Worm (Caenorhabditis elegans) whole organism, L4/young adult: ENCODE results near the gene mksr-2.

Experiments used
- W03F9.2 ChIP-seq: fragments of 150-350 bp; optimal IDR thresholded peaks from 2 replicates; lab custom pipeline; 2014; ENCODE audit warnings: missing biosample characterization, missing genetic modification characterization
- dao-5 ChIP-seq: sonication (generic microtip); optimal IDR thresholded peaks from 2 replicates; lab custom pipeline; 2016; ENCODE audit warnings: missing genotype, missing genetic modification characterization, moderate library complexity, missing compliant biosample characterization
- him-1 ChIP-seq: sonication (generic microtip); optimal IDR thresholded peaks from 2 replicates; lab custom pipeline; 2016; ENCODE audit warnings: missing genotype, missing genetic modification reagents, missing genetic modification characterization, missing compliant biosample characterization

- no peak for TF ChIP-seq him-1 (tag; lab: Kevin White, UChicago)
- TF ChIP-seq W03F9.2, result no peak
- TF ChIP-seq dao-5 (tag; lab: Kevin White, UChicago), result no peak
These were observed at the start of gene mksr-2 for ce11 chrIV:2306447-2306846.
